Fruit fly (Drosophila melanogaster) whole organism, embryonic: ENCODE results near the gene STUB1.

Experiments used
- Atf6 ChIP-seq: fragments of 200-800 bp; sonication (Bioruptor generic); IDR thresholded peaks from 2 replicates; pipeline ENCODE4 v1.3.6; 2022; ENCODE audit warnings: missing biosample characterization, missing genetic modification characterization
- Awh ChIP-seq: fragments of 200-800 bp; sonication (Bioruptor generic); IDR thresholded peaks from 2 replicates; pipeline ENCODE4, ENCODE4 v1.3.6; 2022; ENCODE audit warnings: missing biosample characterization, missing genetic modification characterization
- Bgb ChIP-seq: fragments of 200-800 bp; sonication (Bioruptor generic); IDR thresholded peaks from 2 replicates; pipeline ENCODE4 v1.3.6; 2022; ENCODE audit warnings: missing biosample characterization, missing genetic modification characterization; ENCODE audit not compliant: partially characterized antibody
- CG11398 ChIP-seq: fragments of 200-800 bp; sonication (Bioruptor generic); optimal IDR thresholded peaks from 2 replicates; lab custom pipeline; 2016; ENCODE audit warnings: missing biosample characterization, missing genetic modification characterization
- CG11456 ChIP-seq: fragments of 200-800 bp; sonication (Bioruptor generic); IDR thresholded peaks from 3 replicates; pipeline ENCODE4 v1.3.6; 2022; ENCODE audit warnings: missing biosample characterization, missing genetic modification characterization
- CG14014 ChIP-seq: fragments of 200-800 bp; sonication (Bioruptor generic); IDR thresholded peaks from 2 replicates; pipeline ENCODE4 v1.3.6; 2022; ENCODE audit warnings: missing biosample characterization, missing genetic modification characterization
- CG15269 ChIP-seq: fragments of 200-800 bp; sonication (Bioruptor generic); optimal IDR thresholded peaks from 2 replicates; lab custom pipeline; 2018; ENCODE audit warnings: missing biosample characterization, mild to moderate bottlenecking, missing genetic modification characterization, moderate library complexity
- CG15479 ChIP-seq: fragments of 200-800 bp; sonication (Bioruptor generic); optimal IDR thresholded peaks from 3 replicates; lab custom pipeline; 2019; ENCODE audit warnings: missing biosample characterization, mild to moderate bottlenecking, missing genetic modification characterization, moderate library complexity
- CG1602 ChIP-seq: fragments of 200-800 bp; sonication (Bioruptor generic); optimal IDR thresholded peaks from 3 replicates; lab custom pipeline; 2016; ENCODE audit warnings: missing biosample characterization, missing genetic modification characterization
- CG17829 ChIP-seq: fragments of 200-800 bp; optimal IDR thresholded peaks from 2 replicates; lab custom pipeline; 2019; ENCODE audit warnings: missing biosample characterization, mild to moderate bottlenecking, missing genetic modification characterization, moderate library complexity
- CG1832 ChIP-seq: fragments of 200-800 bp; sonication (Bioruptor generic); optimal IDR thresholded peaks from 2 replicates; lab custom pipeline; 2017; ENCODE audit warnings: missing biosample characterization, mild to moderate bottlenecking, missing genetic modification characterization, inconsistent platforms
- CG3163 ChIP-seq: fragments of 200-800 bp; sonication (Bioruptor generic); optimal IDR thresholded peaks from 3 replicates; lab custom pipeline; 2016; ENCODE audit warnings: missing biosample characterization, missing genetic modification characterization
- CG5953 ChIP-seq: fragments of 200-800 bp; sonication (Bioruptor generic); IDR thresholded peaks from 2 replicates; pipeline ENCODE4 v1.3.6; 2022; ENCODE audit warnings: missing biosample characterization, missing genetic modification characterization
- CG7987 ChIP-seq: fragments of 200-800 bp; sonication (Bioruptor generic); optimal IDR thresholded peaks from 2 replicates; lab custom pipeline; 2018; ENCODE audit warnings: missing biosample characterization, mild to moderate bottlenecking, missing genetic modification characterization, moderate library complexity
- CG8924 ChIP-seq: fragments of 200-800 bp; optimal IDR thresholded peaks from 3 replicates; lab custom pipeline; 2019; ENCODE audit warnings: missing biosample characterization, mild to moderate bottlenecking, missing genetic modification characterization, moderate library complexity
- CG9797 ChIP-seq: fragments of 200-800 bp; sonication (Bioruptor generic); optimal IDR thresholded peaks from 3 replicates; lab custom pipeline; 2018; ENCODE audit warnings: missing biosample characterization, mild to moderate bottlenecking, missing genetic modification characterization
- CoRest ChIP-seq: fragments of 200-800 bp; sonication (Bioruptor generic); optimal IDR thresholded peaks from 3 replicates; lab custom pipeline; 2018; ENCODE audit warnings: missing biosample characterization, mild to moderate bottlenecking, missing genetic modification characterization, moderate library complexity
- D19A ChIP-seq: fragments of 200-800 bp; optimal IDR thresholded peaks from 3 replicates; lab custom pipeline; 2019; ENCODE audit warnings: missing biosample characterization, mild to moderate bottlenecking, missing genetic modification characterization, moderate library complexity
- E2f1 ChIP-seq: fragments of 200-800 bp; sonication (Bioruptor generic); IDR thresholded peaks from 2 replicates; pipeline ENCODE4 v1.3.6; 2022; ENCODE audit warnings: missing biosample characterization, missing genetic modification characterization
- E2f2 ChIP-seq: fragments of 200-800 bp; sonication (Bioruptor generic); IDR thresholded peaks from 2 replicates; pipeline ENCODE4 v1.3.6; 2022; ENCODE audit warnings: missing biosample characterization, missing genetic modification characterization
- Eip74EF ChIP-seq, 2 experiments: fragments of 200-800 bp in 1 of 2; fragments of >200 bp in 1 of 2; sonication (Bioruptor generic) in 1 of 2; optimal IDR thresholded peaks; 2 replicates each; lab custom pipeline; 2017 to 2019; ENCODE audit warnings: missing biosample characterization in 2 of 2, missing genetic modification characterization in 2 of 2, mild to moderate bottlenecking in 1 of 2, moderate library complexity in 1 of 2
- GATAe ChIP-seq: fragments of 200-800 bp; sonication (Bioruptor generic); conservative IDR thresholded peaks from 2 replicates; pipeline ENCODE4 v1.3.6; 2022; ENCODE audit warnings: missing biosample characterization, missing genetic modification characterization
- HHEX ChIP-seq: fragments of 200-800 bp; sonication (Bioruptor generic); optimal IDR thresholded peaks from 3 replicates; lab custom pipeline; 2017; ENCODE audit warnings: missing biosample characterization, mild to moderate bottlenecking, missing genetic modification characterization, missing genetic modification reagents
- Jarid2 ChIP-seq: fragments of 200-800 bp; sonication (Bioruptor generic); optimal IDR thresholded peaks from 3 replicates; lab custom pipeline; 2017; ENCODE audit warnings: mild to moderate bottlenecking, missing biosample characterization, missing genetic modification reagents, missing genetic modification characterization
- MESR4 ChIP-seq: fragments of 200-800 bp; sonication (Bioruptor generic); optimal IDR thresholded peaks from 2 replicates; lab custom pipeline; 2018; ENCODE audit warnings: missing biosample characterization, mild to moderate bottlenecking, missing genetic modification characterization, moderate library complexity
- NFAT ChIP-seq: fragments of 200-800 bp; sonication (Bioruptor generic); IDR thresholded peaks from 2 replicates; pipeline ENCODE4 v1.3.6; 2022; ENCODE audit warnings: missing biosample characterization, missing genetic modification characterization
- NfI ChIP-seq: fragments of 200-800 bp; sonication (Bioruptor generic); optimal IDR thresholded peaks from 3 replicates; lab custom pipeline; 2018; ENCODE audit warnings: missing biosample characterization, mild to moderate bottlenecking, missing genetic modification characterization, moderate library complexity
- Oaz ChIP-seq: fragments of 200-800 bp; sonication (Bioruptor generic); IDR thresholded peaks from 2 replicates; pipeline ENCODE4 v1.3.6; 2022; ENCODE audit warnings: missing biosample characterization, missing genetic modification characterization
- Poxn ChIP-seq: fragments of 200-800 bp; sonication (Bioruptor generic); IDR thresholded peaks from 2 replicates; pipeline ENCODE4 v1.3.6; 2022; ENCODE audit warnings: missing biosample characterization, missing genetic modification characterization
- Ptx1 ChIP-seq: fragments of 200-800 bp; sonication (Bioruptor generic); IDR thresholded peaks from 2 replicates; pipeline ENCODE4 v1.3.6; 2022; ENCODE audit warnings: missing biosample characterization, missing genetic modification characterization
- Sox100B ChIP-seq: fragments of 200-800 bp; sonication (Bioruptor generic); optimal IDR thresholded peaks from 3 replicates; lab custom pipeline; 2018; ENCODE audit warnings: missing biosample characterization, mild to moderate bottlenecking, missing genetic modification characterization
- aop ChIP-seq: fragments of 200-800 bp; sonication (Bioruptor generic); IDR thresholded peaks from 2 replicates; pipeline ENCODE4 v1.3.6; 2022; ENCODE audit warnings: missing biosample characterization, missing genetic modification characterization
- ash1 ChIP-seq: fragments of 200-800 bp; sonication (Bioruptor generic); optimal IDR thresholded peaks from 2 replicates; lab custom pipeline; 2018; ENCODE audit warnings: missing biosample characterization, mild to moderate bottlenecking, missing genetic modification characterization
- cg ChIP-seq: fragments of 200-800 bp; sonication (Bioruptor generic); optimal IDR thresholded peaks from 3 replicates; lab custom pipeline; 2019; ENCODE audit warnings: missing biosample characterization, mild to moderate bottlenecking, missing genetic modification characterization, moderate library complexity
- croc ChIP-seq: fragments of 200-800 bp; sonication (Bioruptor generic); conservative IDR thresholded peaks from 3 replicates; pipeline ENCODE4 v1.3.6; 2022; ENCODE audit warnings: missing biosample characterization, missing genetic modification characterization
- emc ChIP-seq: fragments of 200-800 bp; sonication (Bioruptor generic); optimal IDR thresholded peaks from 2 replicates; lab custom pipeline; 2016; ENCODE audit warnings: missing biosample characterization, missing genetic modification characterization
- exex ChIP-seq: fragments of 200-800 bp; sonication (Bioruptor generic); optimal IDR thresholded peaks from 4 replicates; lab custom pipeline; 2018; ENCODE audit warnings: missing biosample characterization, mild to moderate bottlenecking, missing genetic modification characterization, moderate library complexity
- fd96Cb ChIP-seq: fragments of 200-800 bp; sonication (Bioruptor generic); optimal IDR thresholded peaks from 2 replicates; lab custom pipeline; 2018; ENCODE audit warnings: missing biosample characterization, mild to moderate bottlenecking, missing genetic modification characterization, moderate library complexity
- grn ChIP-seq: fragments of 200-800 bp; sonication (Bioruptor generic); optimal IDR thresholded peaks from 3 replicates; lab custom pipeline; 2017; ENCODE audit warnings: missing biosample characterization, missing genetic modification characterization
- klu ChIP-seq: fragments of 200-800 bp; sonication (Bioruptor generic); IDR thresholded peaks from 2 replicates; pipeline ENCODE4 v1.3.6; 2022; ENCODE audit warnings: missing biosample characterization, missing genetic modification characterization
- lab ChIP-seq: fragments of 200-800 bp; sonication (Bioruptor generic); optimal IDR thresholded peaks from 3 replicates; lab custom pipeline; 2017; ENCODE audit warnings: missing biosample characterization, missing genetic modification characterization, mild to moderate bottlenecking, moderate library complexity, missing genetic modification reagents
- pita ChIP-seq: fragments of 200-800 bp; sonication (Bioruptor generic); optimal IDR thresholded peaks from 2 replicates; lab custom pipeline; 2017; ENCODE audit warnings: missing biosample characterization, mild to moderate bottlenecking, missing genetic modification characterization
- pros ChIP-seq: fragments of 200-800 bp; sonication (Bioruptor generic); optimal IDR thresholded peaks from 3 replicates; lab custom pipeline; 2019; ENCODE audit warnings: missing biosample characterization, mild to moderate bottlenecking, missing genetic modification characterization, moderate library complexity
- sob ChIP-seq: fragments of 200-800 bp; sonication (Bioruptor generic); IDR thresholded peaks from 2 replicates; pipeline ENCODE4 v1.3.6; 2022; ENCODE audit warnings: missing biosample characterization, missing genetic modification characterization
- sug ChIP-seq: fragments of 200-800 bp; optimal IDR thresholded peaks from 2 replicates; lab custom pipeline; 2019; ENCODE audit warnings: missing biosample characterization, mild to moderate bottlenecking, missing genetic modification characterization, moderate library complexity
- tin ChIP-seq: fragments of 200-800 bp; sonication (Bioruptor generic); optimal IDR thresholded peaks from 3 replicates; lab custom pipeline; 2016; ENCODE audit warnings: missing biosample characterization, missing genetic modification characterization
- tll ChIP-seq, 2 experiments: fragments of 200-800 bp in 1 of 2; fragments of >200 bp in 1 of 2; sonication (Bioruptor generic) in 1 of 2; optimal IDR thresholded peaks; 2 replicates each; lab custom pipeline; 2017 to 2019; ENCODE audit warnings: missing biosample characterization in 2 of 2, missing genetic modification characterization in 2 of 2, mild to moderate bottlenecking in 1 of 2, moderate library complexity in 1 of 2
- unc-4 ChIP-seq: fragments of 200-800 bp; sonication (Bioruptor generic); IDR thresholded peaks from 2 replicates; pipeline ENCODE4 v1.3.6; 2022; ENCODE audit warnings: missing biosample characterization, missing genetic modification characterization; ENCODE audit not compliant: partially characterized antibody
- vfl ChIP-seq: fragments of 200-800 bp; sonication (Bioruptor generic); optimal IDR thresholded peaks from 2 replicates; lab custom pipeline; 2016; ENCODE audit warnings: missing biosample characterization, missing genetic modification characterization
- zen ChIP-seq: fragments of 200-800 bp; sonication (Bioruptor generic); optimal IDR thresholded peaks from 3 replicates; lab custom pipeline; 2018; ENCODE audit warnings: missing biosample characterization, mild to moderate bottlenecking, missing genetic modification characterization, moderate library complexity

Gene STUB1

DNA sequence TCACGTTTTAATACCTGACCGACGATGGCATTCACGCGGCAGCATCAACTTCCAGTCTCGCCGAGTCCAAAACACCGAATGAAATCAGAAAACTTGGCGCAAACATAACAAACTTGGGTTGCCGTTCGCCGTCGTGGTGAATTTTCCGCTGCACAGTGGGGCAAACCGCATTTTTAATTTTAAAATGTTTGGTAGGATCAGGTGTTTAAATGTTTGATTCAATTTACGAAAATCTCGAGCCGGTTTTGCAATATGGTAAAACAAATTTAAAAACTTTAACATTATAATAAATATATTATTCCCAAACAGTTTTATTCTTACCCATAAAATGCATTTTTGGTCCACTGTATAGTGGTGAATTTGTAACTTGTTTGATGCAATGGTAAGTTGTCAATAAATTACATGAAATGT lies 36.9 kb downstream of the STUB1 start, which contains the start of gene RluA-1 (continued):
- TF ChIP-seq klu (GFP tag; lab: Robert Waterston, UW): peak; percentile 98
- peak; percentile 92 for TF ChIP-seq exex (tag; lab: Kevin White, UChicago)
- TF ChIP-seq CG9797: peak; percentile 78
- TF ChIP-seq Eip74EF (GFP tag; optimal IDR thresholded peaks at IDR 0.05; lab: Kevin White, UChicago): peak in 1 of 2 experiments; percentile 99
- peak; percentile 88 for TF ChIP-seq MESR4 (GFP tag; lab: Kevin White, UChicago)
- peak; percentile 97 for TF ChIP-seq CG7987 (GFP tag; lab: Kevin White, UChicago)
- TF ChIP-seq CG15269 (tag; lab: Kevin White, UChicago): peak; percentile 100
- peak; percentile 99 for TF ChIP-seq HHEX (GFP tag; lab: Kevin White, UChicago)
- TF ChIP-seq Bgb (GFP tag; lab: Robert Waterston, UW): peak; percentile 53
- no peak for TF ChIP-seq CG1832 (GFP tag; lab: Kevin White, UChicago)
- TF ChIP-seq Oaz (GFP tag; lab: Robert Waterston, UW): peak; percentile 97
- peak in 1 of 2 experiments; percentile 85 for TF ChIP-seq tll (GFP tag; optimal IDR thresholded peaks at IDR 0.05; lab: Kevin White, UChicago)
- no peak for TF ChIP-seq pita (GFP tag; lab: Kevin White, UChicago)
- TF ChIP-seq CG15479: peak; percentile 77
- peak; percentile 91 for TF ChIP-seq grn (GFP tag; lab: Kevin White, UChicago)
- peak; percentile 96 for TF ChIP-seq CG5953
- peak; percentile 96 for TF ChIP-seq sug
- TF ChIP-seq croc (GFP tag; lab: Robert Waterston, UW): peak; percentile 99
- TF ChIP-seq sob (GFP tag; lab: Robert Waterston, UW): peak; percentile 100
- peak; percentile 79 for TF ChIP-seq emc (GFP tag; lab: Kevin White, UChicago)
- peak; percentile 98 for TF ChIP-seq Sox100B
- peak; percentile 94 for TF ChIP-seq E2f2 (GFP tag; lab: Robert Waterston, UW)
- peak; percentile 99 for TF ChIP-seq CG1602 (GFP tag; lab: Kevin White, UChicago)
- peak; percentile 92 for TF ChIP-seq Poxn (GFP tag; lab: Robert Waterston, UW)
- TF ChIP-seq NfI (GFP tag; lab: Kevin White, UChicago): peak; percentile 99
- TF ChIP-seq CG11456: peak; percentile 99
- TF ChIP-seq ash1 (GFP tag; lab: Kevin White, UChicago): peak; percentile 87
- TF ChIP-seq cg (GFP tag; lab: Kevin White, UChicago): no peak
- peak; percentile 76 for TF ChIP-seq CG3163 (GFP tag; lab: Kevin White, UChicago)
- peak; percentile 100 for TF ChIP-seq zen
- peak; percentile 99 for TF ChIP-seq tin (GFP tag; lab: Kevin White, UChicago)
- peak; percentile 80 for TF ChIP-seq pros (GFP tag; lab: Kevin White, UChicago)
- peak; percentile 99 for TF ChIP-seq fd96Cb
- TF ChIP-seq CoRest (tag; lab: Kevin White, UChicago): peak; percentile 100
- TF ChIP-seq Atf6 (GFP tag; lab: Robert Waterston, UW): peak; percentile 97
- TF ChIP-seq GATAe: peak; percentile 96
- TF ChIP-seq CG17829 (tag; lab: Kevin White, UChicago): peak; percentile 100
- peak; percentile 99 for TF ChIP-seq lab (GFP tag; lab: Kevin White, UChicago)
- peak; percentile 94 for TF ChIP-seq Jarid2
- TF ChIP-seq CG8924 (tag; lab: Kevin White, UChicago): peak; percentile 100
- peak; percentile 96 for TF ChIP-seq vfl (GFP tag; lab: Kevin White, UChicago)
- peak; percentile 87 for TF ChIP-seq CG11398 (GFP tag; lab: Kevin White, UChicago)
- peak; percentile 99 for TF ChIP-seq Ptx1 (GFP tag; lab: Robert Waterston, UW)
- peak; percentile 100 for TF ChIP-seq Awh (GFP tag; lab: Robert Waterston, UW)
- peak; percentile 95 for TF ChIP-seq D19A (tag; lab: Kevin White, UChicago)
- TF ChIP-seq CG14014 (GFP tag; lab: Robert Waterston, UW): peak; percentile 99
- TF ChIP-seq E2f1 (GFP tag; lab: Robert Waterston, UW): peak; percentile 100
- peak; percentile 90 for TF ChIP-seq aop (GFP tag; lab: Robert Waterston, UW)
- peak; percentile 99; the same call in 1 of the 2 replicates for TF ChIP-seq NFAT (GFP tag; lab: Robert Waterston, UW)
- TF ChIP-seq unc-4: peak; percentile 52; the same call in 1 of the 2 replicates
